Fruit fly (Drosophila melanogaster) whole organism, wandering third instar larva: ENCODE data around the gene CG3348.

Experiments
- Abd-B ChIP-seq: fragments of >200 bp; optimal IDR thresholded peaks from 2 replicates; lab custom pipeline; 2017; ENCODE audit warnings: missing biosample characterization, missing genetic modification characterization
- CG32264 ChIP-seq: fragments of 200-800 bp; sonication (Bioruptor generic); optimal IDR thresholded peaks from 2 replicates; lab custom pipeline; 2016; ENCODE audit warnings: missing biosample characterization, missing genetic modification characterization
- CG9705 ChIP-seq: fragments of 200-800 bp; sonication (Bioruptor generic); optimal IDR thresholded peaks from 2 replicates; lab custom pipeline; 2018; ENCODE audit warnings: missing biosample characterization, mild to moderate bottlenecking, missing genetic modification characterization
- CrebA ChIP-seq: fragments of 200-800 bp; sonication (Bioruptor generic); optimal IDR thresholded peaks from 2 replicates; lab custom pipeline; 2016; ENCODE audit warnings: missing biosample characterization, mild to moderate bottlenecking, missing genetic modification characterization, borderline replicate concordance
- Dfd ChIP-seq: fragments of >200 bp; optimal IDR thresholded peaks from 2 replicates; lab custom pipeline; 2017; ENCODE audit warnings: missing biosample characterization, missing genetic modification characterization
- Dif ChIP-seq: fragments of 200-275, 200-300 bp; sonication (Bioruptor generic); optimal IDR thresholded peaks from 2 replicates; lab custom pipeline; 2018; ENCODE audit warnings: missing biosample characterization, missing genetic modification characterization; ENCODE audit not compliant: partially characterized antibody
- GATAd ChIP-seq: sonication (Bioruptor generic); optimal IDR thresholded peaks from 2 replicates; lab custom pipeline; 2016; ENCODE audit warnings: missing biosample characterization, missing genetic modification characterization
- HLH106 ChIP-seq: fragments of 200-800 bp; optimal IDR thresholded peaks from 3 replicates; lab custom pipeline; 2019; ENCODE audit warnings: missing biosample characterization, mild to moderate bottlenecking, missing genetic modification characterization, moderate library complexity
- Hnf4 ChIP-seq: fragments of 200-800 bp; sonication (Bioruptor generic); optimal IDR thresholded peaks from 2 replicates; lab custom pipeline; 2016; ENCODE audit warnings: missing biosample characterization, mild to moderate bottlenecking, missing genetic modification characterization
- Hr78 ChIP-seq: fragments of >200 bp; optimal IDR thresholded peaks from 2 replicates; lab custom pipeline; 2017; ENCODE audit warnings: missing biosample characterization, missing genetic modification characterization
- Hr83 ChIP-seq: fragments of 200-300 bp; sonication (Bioruptor generic); optimal IDR thresholded peaks from 2 replicates; lab custom pipeline; 2016; ENCODE audit warnings: missing biosample characterization, mild to moderate bottlenecking, missing genetic modification characterization, moderate library complexity; ENCODE audit not compliant: poor library complexity, severe bottlenecking
- Jra ChIP-seq: sonication (Bioruptor generic); optimal IDR thresholded peaks from 2 replicates; lab custom pipeline; 2016; ENCODE audit warnings: missing biosample characterization, missing genetic modification characterization
- Mio ChIP-seq: sonication (Bioruptor generic); optimal IDR thresholded peaks from 2 replicates; lab custom pipeline; 2016; ENCODE audit warnings: missing biosample characterization, missing genetic modification characterization
- Myc ChIP-seq: fragments of >200 bp; optimal IDR thresholded peaks from 2 replicates; lab custom pipeline; 2017
- N ChIP-seq: fragments of >200 bp; optimal IDR thresholded peaks from 2 replicates; lab custom pipeline; 2018; ENCODE audit warnings: missing biosample characterization, missing external identifiers, missing genetic modification characterization
- OdsH ChIP-seq: fragments of 200-800 bp; sonication (Bioruptor generic); optimal IDR thresholded peaks from 2 replicates; lab custom pipeline; 2016; ENCODE audit warnings: missing biosample characterization, mild to moderate bottlenecking, missing genetic modification characterization
- Rel ChIP-seq, 2 experiments: fragments of 200-800 bp; sonication (Bioruptor generic) in 1 of 2; optimal IDR thresholded peaks; 2 replicates in 1 of 2; 3 replicates in 1 of 2; lab custom pipeline; 2016 to 2019; ENCODE audit warnings: mild to moderate bottlenecking in 2 of 2, missing biosample characterization in 2 of 2, missing genetic modification characterization in 2 of 2, moderate library complexity in 1 of 2
- Sp1 ChIP-seq: fragments of 200-800 bp; sonication (Bioruptor generic); optimal IDR thresholded peaks from 3 replicates; lab custom pipeline; 2019; ENCODE audit warnings: missing biosample characterization, mild to moderate bottlenecking, missing genetic modification characterization, moderate library complexity
- Vsx2 ChIP-seq: fragments of 200-300, 225-300 bp; sonication (Bioruptor generic); optimal IDR thresholded peaks from 2 replicates; lab custom pipeline; 2018; ENCODE audit warnings: missing biosample characterization, missing genetic modification characterization; ENCODE audit not compliant: partially characterized antibody
- br ChIP-seq: fragments of 200-800 bp; sonication (Bioruptor generic); optimal IDR thresholded peaks from 2 replicates; lab custom pipeline; 2016; ENCODE audit warnings: missing biosample characterization, missing genetic modification characterization
- brk ChIP-seq: fragments of 200-800 bp; sonication (Bioruptor generic); optimal IDR thresholded peaks from 2 replicates; lab custom pipeline; 2016; ENCODE audit warnings: missing biosample characterization, mild to moderate bottlenecking, missing genetic modification characterization
- dl ChIP-seq, 2 experiments: fragments of 175-275, 200-275 bp in 1 of 2; fragments of 200-275 bp in 1 of 2; sonication (Bioruptor generic); optimal IDR thresholded peaks; lab custom pipeline; 2018; ENCODE audit warnings: mild to moderate bottlenecking in 2 of 2, missing biosample characterization in 2 of 2, missing genetic modification characterization in 2 of 2, moderate library complexity in 2 of 2; ENCODE audit not compliant: partially characterized antibody in 2 of 2, insufficient read depth in 1 of 2
- dmrt93B ChIP-seq: fragments of 200-800 bp; sonication (Bioruptor generic); optimal IDR thresholded peaks from 2 replicates; lab custom pipeline; 2018; ENCODE audit warnings: missing biosample characterization, mild to moderate bottlenecking, missing genetic modification characterization
- dsf ChIP-seq: sonication (Bioruptor generic); optimal IDR thresholded peaks from 2 replicates; lab custom pipeline; 2016; ENCODE audit warnings: missing biosample characterization, missing genetic modification characterization, borderline replicate concordance
- ey ChIP-seq: fragments of 200-800 bp; sonication (Bioruptor generic); optimal IDR thresholded peaks from 2 replicates; lab custom pipeline; 2016; ENCODE audit warnings: missing biosample characterization, missing genetic modification characterization
- foxo ChIP-seq, 2 experiments: fragments of 200-800 bp; sonication (Bioruptor generic); optimal IDR thresholded peaks; 2 replicates in 1 of 2; 3 replicates in 1 of 2; lab custom pipeline; 2016 to 2017; ENCODE audit warnings: missing biosample characterization in 2 of 2, missing genetic modification characterization in 2 of 2
- fru ChIP-seq: fragments of 200-800 bp; sonication (Bioruptor generic); optimal IDR thresholded peaks from 3 replicates; lab custom pipeline; 2016; ENCODE audit warnings: missing biosample characterization, mild to moderate bottlenecking, missing genetic modification characterization
- h ChIP-seq: fragments of 200-800 bp; sonication (Bioruptor generic); optimal IDR thresholded peaks from 3 replicates; lab custom pipeline; 2016; ENCODE audit warnings: missing biosample characterization, mild to moderate bottlenecking, missing genetic modification characterization
- jim ChIP-seq: fragments of 175-275, 200-325 bp; sonication (Bioruptor generic); optimal IDR thresholded peaks from 2 replicates; lab custom pipeline; 2016; ENCODE audit warnings: missing biosample characterization, mild to moderate bottlenecking, missing genetic modification characterization
- lola ChIP-seq: fragments of >200 bp; optimal IDR thresholded peaks from 2 replicates; lab custom pipeline; 2017; ENCODE audit warnings: missing biosample characterization, missing genetic modification characterization
- pan ChIP-seq: fragments of >200 bp; optimal IDR thresholded peaks from 2 replicates; lab custom pipeline; 2017
- psq ChIP-seq: fragments of 200-800 bp; sonication (Bioruptor generic); optimal IDR thresholded peaks from 3 replicates; lab custom pipeline; 2017; ENCODE audit warnings: missing biosample characterization, mild to moderate bottlenecking, missing genetic modification characterization, moderate library complexity
- rgr ChIP-seq: fragments of 200-800 bp; sonication (Bioruptor generic); optimal IDR thresholded peaks from 3 replicates; lab custom pipeline; 2016; ENCODE audit warnings: missing biosample characterization, mild to moderate bottlenecking, missing genetic modification characterization
- sage ChIP-seq: fragments of 200-800 bp; sonication (Bioruptor generic); optimal IDR thresholded peaks from 2 replicates; lab custom pipeline; 2016; ENCODE audit warnings: missing biosample characterization, mild to moderate bottlenecking, missing genetic modification characterization
- sv ChIP-seq: fragments of 200-800 bp; sonication (Bioruptor generic); optimal IDR thresholded peaks from 3 replicates; lab custom pipeline; 2016; ENCODE audit warnings: missing biosample characterization, missing genetic modification characterization
- tai ChIP-seq: sonication (Bioruptor generic); optimal IDR thresholded peaks from 2 replicates; lab custom pipeline; 2016; ENCODE audit warnings: missing biosample characterization, missing genetic modification characterization
- usp ChIP-seq: fragments of >200 bp; optimal IDR thresholded peaks from 2 replicates; lab custom pipeline; 2017; ENCODE audit warnings: missing biosample characterization, missing genetic modification characterization
- woc ChIP-seq: sonication (Bioruptor generic); optimal IDR thresholded peaks from 2 replicates; lab custom pipeline; 2016; ENCODE audit warnings: missing biosample characterization, mild to moderate bottlenecking, missing genetic modification characterization

The CG3348 gene

dm6 chr3R:27253136-27253920 is 38.7 kb downstream of the CG3348 start, which contains the start of gene pll:
TSS of gene pll (minus strand) at chr3R:27253182.
- TF ChIP-seq dmrt93B (GFP tag; lab: Kevin White, UChicago) (no peak), Dif (GFP tag; lab: Kevin White, UChicago) (no peak), dsf (GFP tag; lab: Kevin White, UChicago) (no peak), rgr (GFP tag; lab: Kevin White, UChicago) (peak; percentile 84), Hnf4 (GFP tag; lab: Kevin White, UChicago) (no peak), ey (GFP tag; lab: Kevin White, UChicago) (peak; percentile 82), Hr78 (no peak), Rel (GFP tag; optimal IDR thresholded peaks at IDR 0.05; lab: Kevin White, UChicago) (no peak), Rel (tag; optimal IDR thresholded peaks at IDR 0.05; lab: Kevin White, UChicago) (peak; percentile 61), psq (GFP tag; lab: Kevin White, UChicago) (peak; percentile 73), woc (GFP tag; lab: Kevin White, UChicago) (no peak), CG9705 (peak; percentile 74), GATAd (GFP tag; lab: Kevin White, UChicago) (peak; percentile 60), foxo (GFP tag; optimal IDR thresholded peaks at IDR 0.05; lab: Kevin White, UChicago) (peak in 1 of 2 experiments; percentile 88), h (GFP tag; lab: Kevin White, UChicago) (peak; percentile 84), Myc (lab: Kevin White, UChicago) (no peak), pan (no peak), dl (GFP tag; optimal IDR thresholded peaks at IDR 0.05; lab: Kevin White, UChicago; ENCODE audit: insufficient read depth in 1 of 2, partially characterized antibody in 2 of 2) (no peak), Mio (GFP tag; lab: Kevin White, UChicago) (peak; percentile 49), jim (GFP tag; lab: Kevin White, UChicago) (no peak), br (GFP tag; lab: Kevin White, UChicago) (no peak), N (GFP tag; lab: Kevin White, UChicago) (no peak), Sp1 (GFP tag; lab: Kevin White, UChicago) (peak; percentile 72), lola (GFP tag; lab: Kevin White, UChicago) (no peak), sage (GFP tag; lab: Kevin White, UChicago) (no peak), usp (GFP tag; lab: Kevin White, UChicago) (no peak), fru (no peak), Vsx2 (GFP tag; lab: Kevin White, UChicago) (no peak), sv (peak; percentile 85), Hr83 (GFP tag; lab: Kevin White, UChicago) (peak; percentile 91), HLH106 (tag; lab: Kevin White, UChicago) (peak; percentile 84), CrebA (GFP tag; lab: Kevin White, UChicago) (no peak), Abd-B (GFP tag; lab: Kevin White, UChicago) (no peak), Jra (GFP tag; lab: Kevin White, UChicago) (no peak), OdsH (GFP tag; lab: Kevin White, UChicago) (peak; percentile 74), CG32264 (GFP tag; lab: Kevin White, UChicago) (peak; percentile 50), brk (GFP tag; lab: Kevin White, UChicago) (no peak), Dfd (GFP tag; lab: Kevin White, UChicago) (no peak), tai (GFP tag; lab: Kevin White, UChicago) (no peak)
- TF ChIP-seq, all 38 proteins: peak for 15

- TF ChIP-seq Vsx2 (GFP tag; lab: Kevin White, UChicago) (no peak), Hr78 (no peak), sv (no peak), CG32264 (GFP tag; lab: Kevin White, UChicago) (no peak), lola (GFP tag; lab: Kevin White, UChicago) (no peak), dsf (GFP tag; lab: Kevin White, UChicago) (no peak), Hr83 (GFP tag; lab: Kevin White, UChicago) (no peak), Dfd (GFP tag; lab: Kevin White, UChicago) (no peak), Myc (lab: Kevin White, UChicago) (no peak), ey (GFP tag; lab: Kevin White, UChicago) (no peak), GATAd (GFP tag; lab: Kevin White, UChicago) (no peak), N (GFP tag; lab: Kevin White, UChicago) (no peak), fru (no peak)
These were observed 41.1 kb downstream of the CG3348 start, which contains the start of the genes TTLL6B and TfIIA-L for dm6 chr3R:27250907-27251306. TSS of gene TTLL6B (minus strand) at chr3R:27251007. TSS of gene TfIIA-L (plus strand) at chr3R:27251112.
